Fruit fly (Drosophila melanogaster) whole organism: ENCODE measurements around the gene Rtca.
A peak's percentile ranks its signal among the peaks of the same experiment; 100 is the strongest.

ENCODE experiments used
- CG8478 ChIP-seq: fragments of >200 bp; optimal IDR thresholded peaks from 2 replicates; lab custom pipeline; 2018; ENCODE audit warnings: inconsistent platforms
- EcR ChIP-seq, 2 experiments: fragments of >200 bp; optimal IDR thresholded peaks; 2 replicates each; lab custom pipeline; 2017; ENCODE audit warnings: missing biosample characterization in 2 of 2, missing genetic modification characterization in 2 of 2, missing genetic modification reagents in 2 of 2
- pan ChIP-seq: fragments of >200 bp; optimal IDR thresholded peaks from 2 replicates; lab custom pipeline; 2017
- psq ChIP-seq: fragments of >200 bp; optimal IDR thresholded peaks from 2 replicates; lab custom pipeline; 2017
- usp ChIP-seq: fragments of >200 bp; optimal IDR thresholded peaks from 2 replicates; lab custom pipeline; 2017; ENCODE audit warnings: missing biosample characterization, missing genetic modification characterization, mixed read lengths

- TF ChIP-seq usp: no peak
- TF ChIP-seq psq (lab: Kevin White, UChicago): no peak
- TF ChIP-seq CG8478 (lab: Kevin White, UChicago): no peak
- peak; percentile 92 for TF ChIP-seq pan
- no peak for TF ChIP-seq EcR (GFP tag; optimal IDR thresholded peaks at IDR 0.05; lab: Kevin White, UChicago)
These were observed 35.3 kb upstream of the Rtca start for dm6 chrX:2036800-2037488.
